Worm (Caenorhabditis elegans) whole organism, mixed stage, embryonic: ENCODE results near the gene evl-20.

Experiments
- ces-1 ChIP-seq: fragments of 150-350 bp; optimal IDR thresholded peaks from 2 replicates; lab custom pipeline; 2014; ENCODE audit warnings: missing biosample characterization, missing genetic modification reagents, missing genetic modification characterization
- hlh-1 ChIP-seq: fragments of 150-350 bp; optimal IDR thresholded peaks from 2 replicates; lab custom pipeline; 2014; ENCODE audit warnings: missing biosample characterization, missing genetic modification reagents, missing genetic modification characterization
- nhr-237 ChIP-seq: fragments of 150-350 bp; optimal IDR thresholded peaks from 2 replicates; lab custom pipeline; 2014; ENCODE audit warnings: missing biosample characterization, missing genetic modification characterization
- nhr-76 ChIP-seq: sonication (generic microtip); optimal IDR thresholded peaks from 2 replicates; lab custom pipeline; 2017; ENCODE audit warnings: missing biosample characterization, missing genetic modification characterization
- snpc-4 ChIP-seq: fragments of 150-350 bp; optimal IDR thresholded peaks from 2 replicates; lab custom pipeline; 2014; ENCODE audit warnings: missing biosample characterization, missing genetic modification characterization
- unc-62 ChIP-seq: fragments of 150-350 bp; optimal IDR thresholded peaks from 2 replicates; lab custom pipeline; 2014; ENCODE audit warnings: missing biosample characterization, missing genetic modification reagents, missing genetic modification characterization

- no peak for TF ChIP-seq snpc-4 (tag; lab: Kevin White, UChicago)
- no peak for TF ChIP-seq hlh-1 (tag; lab: Kevin White, UChicago)
- no peak for TF ChIP-seq nhr-237
- no peak for TF ChIP-seq ces-1 (GFP tag; lab: Kevin White, UChicago)
- TF ChIP-seq unc-62 (GFP tag; lab: Kevin White, UChicago), result no peak
- TF ChIP-seq nhr-76 (tag; lab: Kevin White, UChicago), result no peak
Observed at ce11 chrII:8467809-8468208, 23.7 kb downstream of the evl-20 start, which contains the start of gene M05D6.2.
